Worm (Caenorhabditis elegans) whole organism, young adult: ENCODE data around the gene best-19.

ENCODE experiments used
- attf-5 ChIP-seq: fragments of 200-800 bp; sonication (Bioruptor generic); optimal IDR thresholded peaks from 2 replicates; lab custom pipeline; 2018; ENCODE audit warnings: mild to moderate bottlenecking, missing genetic modification characterization, missing compliant biosample characterization
- hlh-12 ChIP-seq: sonication (generic microtip); optimal IDR thresholded peaks from 2 replicates; lab custom pipeline; 2016; ENCODE audit warnings: missing genetic modification characterization, missing compliant biosample characterization
- lin-54 ChIP-seq: fragments of 200-800 bp; sonication (Bioruptor generic); optimal IDR thresholded peaks from 2 replicates; lab custom pipeline; 2018; ENCODE audit warnings: mild to moderate bottlenecking, missing genetic modification characterization, missing compliant biosample characterization
- sea-2 ChIP-seq: fragments of 200-800 bp; sonication (Bioruptor generic); IDR thresholded peaks from 2 replicates; pipeline ENCODE4 v1.3.6; 2022; ENCODE audit warnings: missing genetic modification characterization, missing compliant biosample characterization
- snpc-1.3 ChIP-seq: sonication (generic microtip); optimal IDR thresholded peaks from 2 replicates; lab custom pipeline; 2017; ENCODE audit warnings: missing genetic modification characterization, mild to moderate bottlenecking, missing compliant biosample characterization, antibody characterized with exemption, moderate library complexity, missing genotype, missing genetic modification reagents; ENCODE audit not compliant: insufficient read depth
- snpc-4 ChIP-seq, 5 experiments: fragments of 150-350 bp in 1 of 5; sonication (generic microtip) in 4 of 5; optimal IDR thresholded peaks; 2 replicates each; lab custom pipeline; 2014 to 2018; ENCODE audit warnings: missing genetic modification characterization in 5 of 5, missing biosample characterization in 3 of 5, antibody characterized with exemption in 2 of 5, mild to moderate bottlenecking in 2 of 5, missing compliant biosample characterization in 2 of 5, missing genotype in 2 of 5, moderate library complexity in 2 of 5, missing genetic modification reagents in 1 of 5

DNA sequence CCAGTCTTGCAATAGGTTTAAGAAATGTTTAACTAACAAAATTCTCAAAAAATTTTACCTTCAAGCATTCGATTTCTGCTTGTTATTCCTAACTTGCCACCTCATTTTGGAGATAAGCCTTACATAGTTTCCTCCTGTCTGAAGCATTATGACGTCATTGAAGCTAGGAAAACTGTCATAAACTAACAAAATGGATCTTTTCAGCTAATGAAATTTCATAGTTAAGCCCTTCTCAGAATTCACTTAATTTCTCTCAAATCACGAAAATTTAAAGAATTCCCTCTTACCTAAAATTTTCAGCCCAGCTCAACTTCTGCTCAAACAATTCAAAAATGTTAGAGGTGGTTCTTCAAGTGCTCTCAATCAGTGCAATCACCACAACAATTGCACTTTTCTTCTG lies 23.8 kb downstream of the best-19 start, which contains the start of gene swt-1:
- TF ChIP-seq attf-5 (GFP tag; lab: Kevin White, UChicago) (no peak), lin-54 (no peak), sea-2 (no peak), snpc-1.3 (tag; lab: Kevin White, UChicago) (no peak), snpc-4 (GFP tag; optimal IDR thresholded peaks at IDR 0.05; lab: Kevin White, UChicago) (no peak), snpc-4 (tag; optimal IDR thresholded peaks at IDR 0.05; lab: Kevin White, UChicago) (no peak), hlh-12 (no peak)
